Worm (Caenorhabditis elegans) whole organism, L3 larva: ENCODE measurements around the gene F54C9.9.

Experiments
- R02D3.7 ChIP-seq: fragments of 150-350 bp; optimal IDR thresholded peaks from 2 replicates; lab custom pipeline; 2014; ENCODE audit warnings: missing biosample characterization, missing genetic modification characterization
- ama-1 ChIP-seq: fragments of 150-350 bp; optimal IDR thresholded peaks from 2 replicates; lab custom pipeline; 2018
- ceh-28 ChIP-seq: fragments of 150-350 bp; optimal IDR thresholded peaks from 2 replicates; lab custom pipeline; 2014; ENCODE audit warnings: missing biosample characterization, missing genetic modification reagents, missing genetic modification characterization
- fkh-10 ChIP-seq: sonication (generic microtip); optimal IDR thresholded peaks from 2 replicates; lab custom pipeline; 2017; ENCODE audit warnings: missing biosample characterization, missing genetic modification reagents, missing genetic modification characterization
- lin-39 ChIP-seq: fragments of 150-350 bp; optimal IDR thresholded peaks from 2 replicates; lab custom pipeline; 2018; ENCODE audit warnings: missing biosample characterization, missing genetic modification reagents, missing genetic modification characterization
- sea-2 ChIP-seq: fragments of 150-350 bp; sonication (generic microtip); optimal IDR thresholded peaks from 4 replicates; lab custom pipeline; 2014; ENCODE audit warnings: missing biosample characterization, missing genetic modification reagents, missing genetic modification characterization
- snpc-4 ChIP-seq: fragments of 150-350 bp; optimal IDR thresholded peaks from 2 replicates; lab custom pipeline; 2014; ENCODE audit warnings: missing biosample characterization, missing genetic modification characterization
- zag-1 ChIP-seq: fragments of 150-350 bp; optimal IDR thresholded peaks from 2 replicates; lab custom pipeline; 2014; ENCODE audit warnings: missing biosample characterization, missing genetic modification characterization

- TF ChIP-seq ama-1 (lab: Kevin White, UChicago) (no peak), zag-1 (no peak), snpc-4 (tag; lab: Kevin White, UChicago) (no peak), sea-2 (GFP tag; lab: Kevin White, UChicago) (no peak), R02D3.7 (tag; lab: Kevin White, UChicago) (no peak), fkh-10 (GFP tag; lab: Kevin White, UChicago) (no peak), lin-39 (tag; lab: Kevin White, UChicago) (no peak), ceh-28 (no peak)
Measured at ce11 chrII:8617516-8617915, 39.7 kb downstream of the F54C9.9 start, which contains the start of gene chhy-1.
